Worm (Caenorhabditis elegans) whole organism, young adult: ENCODE data around the gene fbxa-98.
"Not testable (repeated sequence)": the region's sequence is repeated elsewhere in the genome, so short reads cannot be mapped to it uniquely, and the experiment has no call there.

Experiments used
- F55B11.4 ChIP-seq: sonication (generic microtip); optimal IDR thresholded peaks from 2 replicates; lab custom pipeline; 2016; ENCODE audit warnings: missing compliant biosample characterization, missing genetic modification characterization, borderline replicate concordance; ENCODE audit not compliant: insufficient read depth
- F57C9.4 ChIP-seq: sonication (generic microtip); optimal IDR thresholded peaks from 2 replicates; lab custom pipeline; 2017; ENCODE audit warnings: mild to moderate bottlenecking, missing genetic modification characterization, missing compliant biosample characterization
- K12H6.12 ChIP-seq: fragments of 200-800 bp; sonication (Bioruptor generic); optimal IDR thresholded peaks from 2 replicates; lab custom pipeline; 2018; ENCODE audit warnings: mild to moderate bottlenecking, missing genetic modification characterization, missing compliant biosample characterization
- Y67H2A.10 ChIP-seq: fragments of 200-800 bp; sonication (Bioruptor generic); conservative IDR thresholded peaks from 2 replicates; pipeline ENCODE4 v1.3.6; 2022; ENCODE audit warnings: missing genetic modification reagents, missing genetic modification characterization, missing compliant biosample characterization
- Y79H2A.3 ChIP-seq: fragments of 200-800 bp; sonication (Bioruptor generic); conservative IDR thresholded peaks from 2 replicates; pipeline ENCODE4 v1.3.6; 2022; ENCODE audit warnings: missing genetic modification reagents, missing genetic modification characterization, missing compliant biosample characterization
- Y95B8A.8 ChIP-seq: fragments of 200-800 bp; sonication (Bioruptor generic); IDR thresholded peaks from 2 replicates; pipeline ENCODE4 v1.3.6; 2022; ENCODE audit warnings: missing genetic modification reagents, missing genetic modification characterization, missing compliant biosample characterization
- aptf-3 ChIP-seq: fragments of 200-800 bp; sonication (Bioruptor generic); IDR thresholded peaks from 2 replicates; pipeline ENCODE4 v1.3.6; 2022; ENCODE audit warnings: missing genetic modification characterization, missing compliant biosample characterization
- attf-6 ChIP-seq: fragments of 200-800 bp; sonication (Bioruptor generic); IDR thresholded peaks from 2 replicates; pipeline ENCODE4 v1.3.6; 2022; ENCODE audit warnings: missing genetic modification reagents, missing genetic modification characterization, missing compliant biosample characterization
- cebp-1 ChIP-seq, 2 experiments: fragments of 200-800 bp in 1 of 2; sonication (Bioruptor generic) in 1 of 2; sonication (generic microtip) in 1 of 2; IDR thresholded peaks in 1 of 2; optimal IDR thresholded peaks in 1 of 2; 2 replicates each; pipeline versions ENCODE4 v1.3.6 to Lab custom; 2017 to 2022; ENCODE audit warnings: missing compliant biosample characterization in 2 of 2, missing genetic modification characterization in 2 of 2, mild to moderate bottlenecking in 1 of 2, missing genetic modification reagents in 1 of 2, moderate library complexity in 1 of 2
- cebp-2 ChIP-seq: fragments of 200-800 bp; sonication (Bioruptor generic); IDR thresholded peaks from 2 replicates; pipeline ENCODE4 v1.3.6; 2022; ENCODE audit warnings: missing genetic modification characterization, missing compliant biosample characterization
- dpff-1 ChIP-seq: sonication (generic microtip); optimal IDR thresholded peaks from 2 replicates; lab custom pipeline; 2017; ENCODE audit warnings: mild to moderate bottlenecking, missing genetic modification characterization, missing compliant biosample characterization
- efl-1 ChIP-seq: fragments of 150-350 bp; optimal IDR thresholded peaks from 2 replicates; lab custom pipeline; 2014; ENCODE audit warnings: missing biosample characterization, missing genetic modification reagents, missing genetic modification characterization
- hmg-1.2 ChIP-seq: fragments of 200-800 bp; sonication (Bioruptor generic); IDR thresholded peaks from 2 replicates; pipeline ENCODE4 v1.3.6; 2022; ENCODE audit warnings: missing genetic modification reagents, missing genetic modification characterization, missing compliant biosample characterization
- hmg-20 ChIP-seq: fragments of 200-800 bp; sonication (Bioruptor generic); IDR thresholded peaks from 2 replicates; pipeline ENCODE4 v1.3.6; 2022; ENCODE audit warnings: missing genetic modification reagents, missing genetic modification characterization, missing compliant biosample characterization
- lsy-27 ChIP-seq: sonication (generic microtip); optimal IDR thresholded peaks from 2 replicates; lab custom pipeline; 2017; ENCODE audit warnings: missing genetic modification characterization, mild to moderate bottlenecking, missing compliant biosample characterization, antibody characterized with exemption, missing genotype, borderline replicate concordance; ENCODE audit not compliant: insufficient read depth
- madf-6 ChIP-seq: fragments of 200-800 bp; sonication (Bioruptor generic); IDR thresholded peaks from 2 replicates; pipeline ENCODE4 v1.3.6; 2022; ENCODE audit warnings: missing genetic modification reagents, missing genetic modification characterization, missing compliant biosample characterization
- mcd-1 ChIP-seq: fragments of 200-800 bp; sonication (Bioruptor generic); IDR thresholded peaks from 2 replicates; pipeline ENCODE4 v1.3.6; 2022; ENCODE audit warnings: missing genetic modification reagents, missing genetic modification characterization, missing compliant biosample characterization
- mxl-1 ChIP-seq: sonication (generic microtip); optimal IDR thresholded peaks from 2 replicates; lab custom pipeline; 2016; ENCODE audit warnings: missing genetic modification characterization, missing compliant biosample characterization
- nhr-179 ChIP-seq: sonication (generic microtip); optimal IDR thresholded peaks from 2 replicates; lab custom pipeline; 2016; ENCODE audit warnings: mild to moderate bottlenecking, missing genetic modification characterization, missing compliant biosample characterization
- pbrm-1 ChIP-seq: fragments of 200-800 bp; sonication (Bioruptor generic); IDR thresholded peaks from 2 replicates; pipeline ENCODE4 v1.3.6; 2022; ENCODE audit warnings: missing genetic modification reagents, missing genetic modification characterization, missing compliant biosample characterization
- pha-4 ChIP-seq: fragments of 150-350 bp; sonication (generic microtip); optimal IDR thresholded peaks from 2 replicates; lab custom pipeline; 2014; ENCODE audit warnings: missing biosample characterization, missing genetic modification reagents, missing genetic modification characterization
- rec-8 ChIP-seq, 2 experiments: sonication (generic microtip); optimal IDR thresholded peaks; 2 replicates each; lab custom pipeline; 2016; ENCODE audit warnings: mild to moderate bottlenecking in 2 of 2, missing genetic modification characterization in 2 of 2, missing genetic modification reagents in 2 of 2, missing genotype in 2 of 2, missing biosample characterization in 1 of 2, missing compliant biosample characterization in 1 of 2, moderate library complexity in 1 of 2
- snpc-4 ChIP-seq, 5 experiments: fragments of 150-350 bp in 1 of 5; sonication (generic microtip) in 4 of 5; optimal IDR thresholded peaks; 2 replicates each; lab custom pipeline; 2014 to 2018; ENCODE audit warnings: missing genetic modification characterization in 5 of 5, missing biosample characterization in 3 of 5, antibody characterized with exemption in 2 of 5, mild to moderate bottlenecking in 2 of 5, missing compliant biosample characterization in 2 of 5, missing genotype in 2 of 5, moderate library complexity in 2 of 5, missing genetic modification reagents in 1 of 5
- xnd-1 ChIP-seq: sonication (generic microtip); optimal IDR thresholded peaks from 2 replicates; lab custom pipeline; 2016; ENCODE audit warnings: missing genotype, missing genetic modification reagents, missing genetic modification characterization, missing compliant biosample characterization
- zim-3 ChIP-seq: sonication (generic microtip); optimal IDR thresholded peaks from 2 replicates; lab custom pipeline; 2017; ENCODE audit warnings: mild to moderate bottlenecking, missing genetic modification characterization, moderate library complexity, missing compliant biosample characterization
- ztf-3 ChIP-seq: fragments of 200-800 bp; sonication (Bioruptor generic); optimal IDR thresholded peaks from 2 replicates; lab custom pipeline; 2018; ENCODE audit warnings: mild to moderate bottlenecking, missing genetic modification characterization, missing compliant biosample characterization

fbxa-98 gene

DNA sequence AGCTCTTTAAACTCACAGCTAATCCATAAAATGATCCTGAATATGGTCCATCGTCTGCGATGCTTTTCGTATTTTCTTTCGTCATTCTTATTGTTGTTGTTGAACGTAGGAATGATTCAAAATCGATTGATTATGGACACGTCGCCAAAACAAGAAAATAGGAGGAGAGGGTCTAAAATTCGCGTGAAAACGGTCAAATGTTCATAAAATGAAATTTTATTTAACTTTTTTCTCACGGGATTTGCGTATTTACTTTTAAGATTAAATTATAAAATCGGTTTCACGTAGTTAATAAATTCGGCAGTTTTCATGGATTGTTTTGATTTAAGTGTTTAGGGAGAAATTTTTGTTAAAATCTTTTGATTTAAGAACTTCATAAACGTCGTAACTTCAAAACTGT, 15.9 kb downstream of the fbxa-98 start, which contains the start of gene C08F11.10 (continued):
- TF ChIP-seq Y67H2A.10 (GFP tag; lab: Robert Waterston, UW): no peak

DNA sequence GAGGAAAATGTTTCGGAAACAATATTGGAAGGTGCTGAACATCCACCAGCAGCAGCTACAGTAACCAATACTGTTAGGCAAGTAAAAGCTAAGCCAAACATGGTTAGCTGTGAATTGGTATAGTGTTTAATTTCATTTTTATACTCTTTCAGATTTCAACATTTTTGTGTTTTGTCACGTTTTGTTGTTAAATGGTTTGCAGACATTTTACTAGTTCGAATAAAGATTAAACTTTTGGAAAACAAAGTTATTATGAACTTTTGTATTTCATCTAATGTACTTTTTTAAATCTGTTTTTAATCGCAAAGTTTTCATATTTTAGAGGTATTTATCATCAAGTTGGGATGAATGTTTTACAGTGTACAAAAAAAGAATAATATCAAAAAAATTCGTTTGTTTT, 17.0 kb downstream of the fbxa-98 start, which contains the start of gene C08F11.17:
C08F11.17 (minus strand) TSS at position 101 of the 400 bp plus-strand sequence.
- TF ChIP-seq hmg-1.2 (no peak), mxl-1 (tag; lab: Kevin White, UChicago) (no peak), Y79H2A.3 (GFP tag; lab: Robert Waterston, UW) (no peak), lsy-27 (tag; lab: Kevin White, UChicago) (no peak), xnd-1 (no peak), dpff-1 (tag; lab: Kevin White, UChicago) (no peak), K12H6.12 (tag; lab: Kevin White, UChicago) (no peak), rec-8 (tag; optimal IDR thresholded peaks at IDR 0.05; lab: Kevin White, UChicago) (no peak), ztf-3 (GFP tag; lab: Kevin White, UChicago) (no peak)

DNA sequence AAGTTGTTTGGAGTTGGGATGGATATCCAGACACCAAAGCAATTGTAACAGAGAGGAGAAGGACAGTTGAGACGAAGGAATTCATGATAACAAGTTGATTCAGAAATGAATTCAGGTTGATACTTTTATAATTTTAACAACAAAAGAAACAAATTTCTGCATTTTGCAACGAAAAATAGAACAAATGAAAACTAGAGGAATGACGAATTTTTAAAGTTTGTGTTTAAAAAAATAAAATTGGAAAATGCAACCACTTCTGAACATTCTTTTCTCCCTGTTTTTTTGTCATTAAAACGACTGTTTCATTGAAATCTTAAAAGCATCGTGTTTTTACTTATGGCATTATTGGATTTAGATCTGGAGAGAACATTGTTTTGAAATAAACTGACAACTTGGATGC, 18.2 kb downstream of the fbxa-98 start, which contains the start of gene C08F11.12:
C08F11.12 (minus strand) TSS at position 101 of the 400 bp plus-strand sequence.
- TF ChIP-seq aptf-3; pha-4 (tag; lab: Kevin White, UChicago); hmg-20: not testable (repeated sequence)

DNA sequence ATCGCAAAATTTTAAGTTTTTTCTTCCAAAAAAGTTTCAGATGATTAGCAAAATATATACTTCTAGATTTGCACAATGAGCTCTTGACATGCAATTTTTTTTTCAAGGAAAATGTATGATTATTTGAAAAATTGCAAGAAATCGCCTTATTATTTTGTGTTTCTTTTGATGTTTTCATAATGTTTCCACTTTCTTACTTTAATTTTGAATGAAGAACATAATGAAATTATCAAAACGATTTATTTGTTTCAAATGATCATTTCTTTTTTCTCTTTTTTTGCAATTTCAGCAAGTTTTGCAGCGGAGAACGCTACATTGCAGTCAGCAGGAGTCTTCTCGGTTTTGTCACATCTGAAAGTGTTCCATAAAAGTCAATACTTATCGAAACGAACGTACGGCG, 18.8 kb downstream of the fbxa-98 start, which contains the start of gene Y45F10C.6:
Y45F10C.6 (plus strand) TSS at position 301 of the 400 bp plus-strand sequence.
- not testable (repeated sequence) for TF ChIP-seq Y95B8A.8 (GFP tag; lab: Robert Waterston, UW); zim-3 (tag; lab: Kevin White, UChicago); Y79H2A.3 (GFP tag; lab: Robert Waterston, UW)

DNA sequence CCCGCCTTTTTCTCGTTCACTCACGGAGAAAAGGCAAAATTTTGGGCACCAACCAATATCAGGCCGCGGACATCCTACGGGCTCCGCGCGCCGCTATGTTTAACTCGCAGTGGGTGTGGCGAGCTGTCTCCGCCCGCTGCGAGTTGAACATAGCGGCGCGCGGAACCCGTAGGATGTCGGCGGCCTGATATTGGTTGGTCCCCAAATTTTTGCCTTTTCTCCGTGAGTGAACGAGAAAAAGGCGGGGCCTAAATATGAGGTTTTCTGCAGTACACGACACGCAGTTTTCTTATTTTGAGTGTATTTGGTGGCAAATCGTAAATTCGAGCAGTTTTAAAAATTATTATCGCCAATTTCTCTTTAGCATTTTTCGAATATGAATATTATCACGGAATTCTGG, 24.9 kb downstream of the fbxa-98 start:
- TF ChIP-seq hmg-1.2 (peak; percentile 67), cebp-2 (GFP tag; lab: Robert Waterston, UW) (0 out of 2 replicates have a peak, but pooled peaks have one; percentile 69), mcd-1 (GFP tag; lab: Robert Waterston, UW) (peak; percentile 61), madf-6 (GFP tag; lab: Robert Waterston, UW) (peak; percentile 41; the same call in 1 of the 2 replicates), snpc-4 (tag; optimal IDR thresholded peaks at IDR 0.05; lab: Kevin White, UChicago) (peak in 2 of 4 experiments; percentile 17 to 87), attf-6 (GFP tag; lab: Robert Waterston, UW) (peak; percentile 94), pbrm-1 (GFP tag; lab: Robert Waterston, UW) (peak; percentile 78)
- TF ChIP-seq snpc-4 (GFP tag; optimal IDR thresholded peaks at IDR 0.05; lab: Kevin White, UChicago): not testable (repeated sequence)

DNA sequence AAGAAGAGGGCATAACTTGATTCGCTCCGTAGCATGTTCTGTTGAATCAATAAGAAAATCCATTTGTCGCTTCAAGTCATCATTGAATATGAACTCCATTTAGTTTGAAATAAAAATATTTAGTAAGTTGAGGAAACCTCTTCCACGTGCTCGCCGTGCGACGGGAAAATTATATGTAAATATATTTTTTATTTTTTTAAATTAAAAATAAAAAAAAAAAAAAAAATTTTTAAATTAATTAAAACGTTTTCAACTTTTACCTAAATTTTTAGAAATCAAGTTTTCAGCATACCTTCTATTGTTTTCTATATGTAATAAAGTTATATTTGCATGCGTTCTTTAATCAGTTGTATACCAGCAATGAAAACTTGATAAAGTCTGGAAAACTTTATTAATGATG, 26.2 kb downstream of the fbxa-98 start, which contains the start of gene Y45F10C.1:
Y45F10C.1 (minus strand) TSS at position 101 of the 400 bp plus-strand sequence.
- not testable (repeated sequence) for TF ChIP-seq cebp-1 (GFP tag; IDR thresholded peaks at IDR 0.05; lab: Robert Waterston, UW); cebp-1 (tag; optimal IDR thresholded peaks at IDR 0.05; lab: Kevin White, UChicago); nhr-179 (tag; lab: Kevin White, UChicago); F55B11.4 (tag; lab: Kevin White, UChicago)

DNA sequence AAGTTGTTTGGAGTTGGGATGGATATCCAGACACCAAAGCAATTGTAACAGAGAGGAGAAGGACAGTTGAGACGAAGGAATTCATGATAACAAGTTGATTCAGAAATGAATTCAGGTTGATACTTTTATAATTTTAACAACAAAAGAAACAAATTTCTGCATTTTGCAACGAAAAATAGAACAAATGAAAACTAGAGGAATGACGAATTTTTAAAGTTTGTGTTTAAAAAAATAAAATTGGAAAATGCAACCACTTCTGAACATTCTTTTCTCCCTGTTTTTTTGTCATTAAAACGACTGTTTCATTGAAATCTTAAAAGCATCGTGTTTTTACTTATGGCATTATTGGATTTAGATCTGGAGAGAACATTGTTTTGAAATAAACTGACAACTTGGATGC, 29.4 kb downstream of the fbxa-98 start, which contains the start of gene Y45F10C.2:
Y45F10C.2 (minus strand) TSS at position 101 of the 400 bp plus-strand sequence.
- TF ChIP-seq efl-1 (GFP tag; lab: Kevin White, UChicago); aptf-3; F57C9.4: not testable (repeated sequence)
- TF ChIP-seq, all 124 proteins: peak for 0; not testable (repeated sequence) for 124
